Fruit fly (Drosophila melanogaster): ENCODE results near the gene CG33654.

Gene CG33654

dm6 chr3R:9543495-9544180 lies 39.4 kb downstream of the CG33654 start:
- TF ChIP-seq CG8159 (tag; optimal IDR thresholded peaks at IDR 0.05) (no peak), gl (tag; optimal IDR thresholded peaks at IDR 0.05) (no peak), CG12605 (GFP tag; IDR thresholded peaks at IDR 0.05) (no peak), Snoo (tag; optimal IDR thresholded peaks at IDR 0.05) (no peak), EcR (GFP tag; optimal IDR thresholded peaks at IDR 0.05) (no peak)

- TF ChIP-seq D1 (tag; optimal IDR thresholded peaks at IDR 0.05) (no peak), EcR (GFP tag; optimal IDR thresholded peaks at IDR 0.05) (peak; percentile 69), CG12605 (GFP tag; IDR thresholded peaks at IDR 0.05) (peak; percentile 53), CG14655 (GFP tag; optimal IDR thresholded peaks at IDR 0.05) (no peak), CG10348 (GFP tag; IDR thresholded peaks at IDR 0.05) (no peak), CG17806 (tag; optimal IDR thresholded peaks at IDR 0.05) (no peak), Ets98B (GFP tag; IDR thresholded peaks at IDR 0.05) (peak; percentile 7; the same call in 1 of the 2 replicates), CG4496 (GFP tag; IDR thresholded peaks at IDR 0.05) (peak; percentile 27; the same call in 2 of the 3 replicates), Snoo (tag; optimal IDR thresholded peaks at IDR 0.05) (no peak), CG34367 (tag; optimal IDR thresholded peaks at IDR 0.05) (no peak), CG32121 (GFP tag; IDR thresholded peaks at IDR 0.05) (no peak), CG13204 (GFP tag; optimal IDR thresholded peaks at IDR 0.05) (no peak), CG8301 (tag; optimal IDR thresholded peaks at IDR 0.05) (no peak), Pif1A (GFP tag; optimal IDR thresholded peaks at IDR 0.05) (no peak), fd96Ca (GFP tag; IDR thresholded peaks at IDR 0.05) (no peak)
Observed at dm6 chr3R:9534595-9535217, 48.3 kb downstream of the CG33654 start.

- TF ChIP-seq Snoo (tag; optimal IDR thresholded peaks at IDR 0.05), result peak; percentile 79
- TF ChIP-seq rn (GFP tag; IDR thresholded peaks at IDR 0.05), result peak; percentile 82
- TF ChIP-seq CG17806 (tag; optimal IDR thresholded peaks at IDR 0.05), result peak; percentile 90
- TF ChIP-seq Pif1B (GFP tag; optimal IDR thresholded peaks at IDR 0.05), result peak; percentile 75
- TF ChIP-seq CG12605 (GFP tag; IDR thresholded peaks at IDR 0.05), result peak; percentile 83
- peak; percentile 22 for TF ChIP-seq CG13204 (GFP tag; optimal IDR thresholded peaks at IDR 0.05)
- TF ChIP-seq CG8301 (tag; optimal IDR thresholded peaks at IDR 0.05), result peak; percentile 94
- TF ChIP-seq CG9948 (tag; optimal IDR thresholded peaks at IDR 0.05), result peak; percentile 91
- peak; percentile 87 for TF ChIP-seq Pif1A (GFP tag; optimal IDR thresholded peaks at IDR 0.05)
- peak; percentile 93 for TF ChIP-seq CG14655 (GFP tag; optimal IDR thresholded peaks at IDR 0.05)
- peak; percentile 45 for TF ChIP-seq gl (tag; optimal IDR thresholded peaks at IDR 0.05)
- peak; percentile 96 for TF ChIP-seq CG4496 (GFP tag; IDR thresholded peaks at IDR 0.05)
- peak; percentile 85 for TF ChIP-seq D1 (tag; optimal IDR thresholded peaks at IDR 0.05)
- peak; percentile 51; the same call in 1 of the 3 replicates for TF ChIP-seq fd96Ca (GFP tag; IDR thresholded peaks at IDR 0.05)
- peak; percentile 90 for TF ChIP-seq CG8159 (tag; optimal IDR thresholded peaks at IDR 0.05)
- peak; percentile 86 for TF ChIP-seq CG34367 (tag; optimal IDR thresholded peaks at IDR 0.05)
- TF ChIP-seq Ets98B (GFP tag; IDR thresholded peaks at IDR 0.05), result peak; percentile 93
- TF ChIP-seq CG32121 (GFP tag; IDR thresholded peaks at IDR 0.05), result peak; percentile 91
- TF ChIP-seq EcR (GFP tag; optimal IDR thresholded peaks at IDR 0.05), result no peak
- TF ChIP-seq CG15710 (tag; optimal IDR thresholded peaks at IDR 0.05), result peak; percentile 85
- peak; percentile 44; the same call in 1 of the 2 replicates for TF ChIP-seq CG10348 (GFP tag; IDR thresholded peaks at IDR 0.05)
Observed at dm6 chr3R:9534125-9534496, 48.9 kb downstream of the CG33654 start.

dm6 chr3R:9533181-9534124 lies 49.6 kb downstream of the CG33654 start:
- peak; percentile 93 for TF ChIP-seq fd96Ca (GFP tag; IDR thresholded peaks at IDR 0.05)
- peak; percentile 77; the same call in 1 of the 2 replicates for TF ChIP-seq Ets98B (GFP tag; IDR thresholded peaks at IDR 0.05)
- peak; percentile 44; the same call in 1 of the 2 replicates for TF ChIP-seq CG12605 (GFP tag; IDR thresholded peaks at IDR 0.05)
- TF ChIP-seq EcR (GFP tag; optimal IDR thresholded peaks at IDR 0.05), result peak; percentile 48
- TF ChIP-seq Pif1A (GFP tag; optimal IDR thresholded peaks at IDR 0.05), result peak; percentile 98
- TF ChIP-seq rn (GFP tag; IDR thresholded peaks at IDR 0.05), result peak; percentile 66
- TF ChIP-seq gl (tag; optimal IDR thresholded peaks at IDR 0.05), result peak; percentile 85
- TF ChIP-seq Snoo (tag; optimal IDR thresholded peaks at IDR 0.05), result peak; percentile 98
- TF ChIP-seq CG10348 (GFP tag; IDR thresholded peaks at IDR 0.05), result peak; percentile 75
- peak; percentile 99 for TF ChIP-seq CG14655 (GFP tag; optimal IDR thresholded peaks at IDR 0.05)
- peak; percentile 91 for TF ChIP-seq CG17806 (tag; optimal IDR thresholded peaks at IDR 0.05)
- peak; percentile 94 for TF ChIP-seq CG15710 (tag; optimal IDR thresholded peaks at IDR 0.05)
- TF ChIP-seq CG8159 (tag; optimal IDR thresholded peaks at IDR 0.05), result peak; percentile 97
- peak; percentile 95 for TF ChIP-seq D1 (tag; optimal IDR thresholded peaks at IDR 0.05)
- peak; percentile 97 for TF ChIP-seq Pif1B (GFP tag; optimal IDR thresholded peaks at IDR 0.05)
- TF ChIP-seq CG32121 (GFP tag; IDR thresholded peaks at IDR 0.05), result peak; percentile 91
- TF ChIP-seq CG9948 (tag; optimal IDR thresholded peaks at IDR 0.05), result peak; percentile 96
- peak; percentile 89 for TF ChIP-seq CG13204 (GFP tag; optimal IDR thresholded peaks at IDR 0.05)
- TF ChIP-seq CG8301 (tag; optimal IDR thresholded peaks at IDR 0.05), result peak; percentile 98
- TF ChIP-seq CG4496 (GFP tag; IDR thresholded peaks at IDR 0.05), result peak; percentile 90; the same call in 2 of the 3 replicates
- TF ChIP-seq CG34367 (tag; optimal IDR thresholded peaks at IDR 0.05), result peak; percentile 92

Data from whole organism, pupa.